Fruit fly (Drosophila melanogaster): Measurements from ENCODE around the gene Srp54.

The Srp54 gene

DNA sequence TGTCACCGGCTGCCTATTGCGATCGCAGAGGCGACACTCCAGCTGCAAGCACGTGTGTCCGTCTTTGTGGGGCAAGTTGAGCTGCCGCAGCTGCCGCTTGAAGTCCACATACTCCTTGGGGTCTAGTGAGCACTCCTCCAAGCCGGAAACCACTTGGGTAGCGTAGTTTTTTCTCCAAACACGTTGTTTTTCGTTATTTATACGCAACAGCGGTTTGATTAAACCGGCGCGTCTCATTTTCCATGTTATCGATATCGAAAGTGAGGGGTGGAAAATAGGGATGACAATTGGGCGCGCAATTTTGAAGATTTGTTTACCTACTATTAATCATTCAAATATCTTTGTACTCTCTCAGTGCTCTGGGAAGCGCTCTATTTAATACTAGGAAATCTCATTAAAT, 19.5 kb upstream of the Srp54 start, which contains the start of gene mtDNA-helicase (continued):
- TF ChIP-seq CG11247 (GFP tag; IDR thresholded peaks at IDR 0.05): no peak
- TF ChIP-seq bowl (GFP tag; IDR thresholded peaks at IDR 0.05): no peak
- peak; percentile 38; the same call in 1 of the 2 replicates for TF ChIP-seq klu (GFP tag; IDR thresholded peaks at IDR 0.05)
- TF ChIP-seq YL-1 (GFP tag; optimal IDR thresholded peaks at IDR 0.05): peak; percentile 37
- TF ChIP-seq hbn (GFP tag; IDR thresholded peaks at IDR 0.05; ENCODE audit: partially characterized antibody): peak; percentile 51; the same call in 1 of the 2 replicates
- peak; percentile 57 for TF ChIP-seq Bgb (GFP tag; IDR thresholded peaks at IDR 0.05; ENCODE audit: partially characterized antibody)
- TF ChIP-seq bbx (GFP tag; IDR thresholded peaks at IDR 0.05; ENCODE audit: partially characterized antibody): peak; percentile 60; the same call in 1 of the 2 replicates
- TF ChIP-seq sna (GFP tag; IDR thresholded peaks at IDR 0.05; ENCODE audit: partially characterized antibody): peak; percentile 61; the same call in 1 of the 2 replicates
- TF ChIP-seq Antp (GFP tag; optimal IDR thresholded peaks at IDR 0.05): no peak
- TF ChIP-seq gfzf (GFP tag; optimal IDR thresholded peaks at IDR 0.05): peak; percentile 1
- TF ChIP-seq CG4282 (GFP tag; optimal IDR thresholded peaks at IDR 0.05): no peak
- TF ChIP-seq Dp (GFP tag; optimal IDR thresholded peaks at IDR 0.05): peak; percentile 86
- TF ChIP-seq lov (optimal IDR thresholded peaks at IDR 0.05): no peak
- no peak for TF ChIP-seq lov (GFP tag; IDR thresholded peaks at IDR 0.05)
- TF ChIP-seq CG17186 (GFP tag; optimal IDR thresholded peaks at IDR 0.05): peak; percentile 31
- peak; percentile 73 for TF ChIP-seq sens (GFP tag)
- no peak for TF ChIP-seq CG4854 (GFP tag; optimal IDR thresholded peaks at IDR 0.05)
- TF ChIP-seq pzg (GFP tag; optimal IDR thresholded peaks at IDR 0.05): peak; percentile 36
- no peak for TF ChIP-seq CG11456 (GFP tag; IDR thresholded peaks at IDR 0.05)
- no peak for TF ChIP-seq CG14441 (GFP tag; IDR thresholded peaks at IDR 0.05)
- TF ChIP-seq hkb (optimal IDR thresholded peaks at IDR 0.05): no peak
- peak; percentile 35; the same call in 1 of the 2 replicates for TF ChIP-seq hkb (GFP tag; IDR thresholded peaks at IDR 0.05)
- peak; percentile 1 for TF ChIP-seq trem (tag; optimal IDR thresholded peaks at IDR 0.05)
- TF ChIP-seq Sin3A (optimal IDR thresholded peaks at IDR 0.05): peak; percentile 12
- TF ChIP-seq dpn (GFP tag; optimal IDR thresholded peaks at IDR 0.05): no peak
- no peak for TF ChIP-seq CG6765 (GFP tag; optimal IDR thresholded peaks at IDR 0.05)
- TF ChIP-seq crp (GFP tag; optimal IDR thresholded peaks at IDR 0.05): peak in 1 of 2 experiments; percentile 34
- TF ChIP-seq pros (GFP tag; optimal IDR thresholded peaks at IDR 0.05): no peak
- peak; percentile 75 for TF ChIP-seq MBD-R2 (GFP tag; IDR thresholded peaks at IDR 0.05)
- peak; percentile 62; the same call in 1 of the 3 replicates for TF ChIP-seq CG6791 (GFP tag; IDR thresholded peaks at IDR 0.05; ENCODE audit: partially characterized antibody)

dm6 chr2L:9894193-9894592, 18.5 kb upstream of the Srp54 start:
- 0 out of 2 replicates have a peak, but pooled peaks have one; percentile 22 for TF ChIP-seq CG16779 (GFP tag; IDR thresholded peaks at IDR 0.05)
- TF ChIP-seq CG33557 (GFP tag; optimal IDR thresholded peaks at IDR 0.05): no peak
- no peak for TF ChIP-seq Bdp1 (GFP tag; optimal IDR thresholded peaks at IDR 0.05)
- TF ChIP-seq CG10431 (GFP tag; optimal IDR thresholded peaks at IDR 0.05): no peak
- TF ChIP-seq toy (GFP tag; IDR thresholded peaks at IDR 0.05): no peak
- TF ChIP-seq row (GFP tag; IDR thresholded peaks at IDR 0.05): no peak
- TF ChIP-seq CG11247 (GFP tag; IDR thresholded peaks at IDR 0.05): no peak
- peak; percentile 70 for TF ChIP-seq Ets65A (GFP tag)
- TF ChIP-seq Sry-δ (GFP tag; optimal IDR thresholded peaks at IDR 0.05): no peak
- TF ChIP-seq CG7786 (GFP tag; optimal IDR thresholded peaks at IDR 0.05): no peak
- no peak for TF ChIP-seq grau (tag; optimal IDR thresholded peaks at IDR 0.05)
- no peak for TF ChIP-seq trem (tag; optimal IDR thresholded peaks at IDR 0.05)
- no peak for TF ChIP-seq Xrp1 (GFP tag; IDR thresholded peaks at IDR 0.05)
- TF ChIP-seq dpn (GFP tag; optimal IDR thresholded peaks at IDR 0.05): no peak
- TF ChIP-seq CG7745 (tag; optimal IDR thresholded peaks at IDR 0.05): no peak
- no peak for TF ChIP-seq Mrtf (GFP tag; IDR thresholded peaks at IDR 0.05)
- TF ChIP-seq bigmax (GFP tag; optimal IDR thresholded peaks at IDR 0.05): peak; percentile 91
- TF ChIP-seq oc (tag; optimal IDR thresholded peaks at IDR 0.05): no peak

All from whole organism, embryonic.